Worm (Caenorhabditis elegans) whole organism, late embryonic: Measurements from ENCODE around the gene D1025.1.

ENCODE experiments used
- F13H6.1 ChIP-seq: sonication (generic microtip); optimal IDR thresholded peaks from 2 replicates; lab custom pipeline; 2016; ENCODE audit warnings: missing genetic modification characterization, missing compliant biosample characterization
- ceh-30 ChIP-seq: fragments of 150-350 bp; optimal IDR thresholded peaks from 2 replicates; lab custom pipeline; 2014; ENCODE audit warnings: missing biosample characterization, missing genetic modification characterization
- ceh-34 ChIP-seq: sonication (generic microtip); optimal IDR thresholded peaks from 2 replicates; lab custom pipeline; 2016; ENCODE audit warnings: mild to moderate bottlenecking, missing genetic modification characterization, missing compliant biosample characterization
- elt-4 ChIP-seq: sonication (generic microtip); optimal IDR thresholded peaks from 2 replicates; lab custom pipeline; 2016; ENCODE audit warnings: missing genetic modification characterization, missing compliant biosample characterization
- fkh-10 ChIP-seq: fragments of 150-350 bp; optimal IDR thresholded peaks from 2 replicates; lab custom pipeline; 2014; ENCODE audit warnings: missing biosample characterization, missing genetic modification reagents, missing genetic modification characterization
- hlh-30 ChIP-seq: sonication (generic microtip); optimal IDR thresholded peaks from 2 replicates; lab custom pipeline; 2017; ENCODE audit warnings: antibody characterized with exemption, missing genetic modification characterization, missing compliant biosample characterization; ENCODE audit not compliant: insufficient read depth
- odd-2 ChIP-seq: sonication (generic microtip); optimal IDR thresholded peaks from 2 replicates; lab custom pipeline; 2017; ENCODE audit warnings: antibody characterized with exemption, mild to moderate bottlenecking, missing genetic modification characterization, missing compliant biosample characterization
- pha-4 ChIP-seq: fragments of 150-350 bp; optimal IDR thresholded peaks from 2 replicates; lab custom pipeline; 2018; ENCODE audit warnings: missing biosample characterization, missing genetic modification reagents, missing genetic modification characterization
- pqm-1 ChIP-seq: sonication (generic microtip); optimal IDR thresholded peaks from 2 replicates; lab custom pipeline; 2016; ENCODE audit warnings: missing genetic modification characterization, missing compliant biosample characterization
- unc-55 ChIP-seq: sonication (generic microtip); optimal IDR thresholded peaks from 2 replicates; lab custom pipeline; 2017; ENCODE audit warnings: missing biosample characterization, missing genetic modification reagents, missing genetic modification characterization

DNA sequence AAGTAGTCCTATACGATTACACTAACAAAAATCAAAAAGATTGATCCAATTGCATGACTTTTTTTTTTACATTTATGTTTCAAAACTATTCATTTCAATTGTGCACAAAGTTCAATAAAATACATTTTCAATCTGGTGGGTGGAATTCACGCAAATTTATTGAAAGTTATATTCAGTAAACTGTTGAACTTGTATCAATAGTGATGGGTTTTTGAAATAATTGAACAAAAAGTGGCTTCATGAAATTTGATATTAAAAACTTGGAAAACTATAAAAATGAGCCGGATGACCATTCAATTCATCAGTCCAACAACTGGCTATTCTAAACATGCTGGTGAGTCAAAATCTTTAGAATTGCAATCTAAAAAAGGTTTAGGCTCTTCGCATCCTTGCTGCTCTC is 2.7 kb downstream of the D1025.1 start, which contains the start of gene nspc-16:
- TF ChIP-seq fkh-10 (GFP tag; lab: Kevin White, UChicago) (no peak), pqm-1 (tag; lab: Kevin White, UChicago) (no peak), ceh-34 (no peak), ceh-30 (tag; lab: Kevin White, UChicago) (no peak), hlh-30 (tag; lab: Kevin White, UChicago) (no peak), F13H6.1 (tag; lab: Kevin White, UChicago) (no peak), elt-4 (no peak), odd-2 (tag; lab: Kevin White, UChicago) (no peak), unc-55 (no peak), pha-4 (no peak)
